Worm (Caenorhabditis elegans) whole organism, L3 larva: ENCODE data around the gene ndg-4.

ENCODE experiments used
- ZK546.5 ChIP-seq: sonication (generic microtip); optimal IDR thresholded peaks from 2 replicates; lab custom pipeline; 2017; ENCODE audit warnings: missing biosample characterization, missing genetic modification characterization
- egl-5 ChIP-seq: fragments of 150-350 bp; optimal IDR thresholded peaks from 2 replicates; lab custom pipeline; 2017; ENCODE audit warnings: missing biosample characterization, missing genetic modification reagents, missing genetic modification characterization, inconsistent platforms
- elt-2 ChIP-seq: sonication (generic microtip); optimal IDR thresholded peaks from 2 replicates; lab custom pipeline; 2016; ENCODE audit warnings: missing genetic modification reagents, mild to moderate bottlenecking, missing genetic modification characterization, missing compliant biosample characterization
- fos-1 ChIP-seq: fragments of 150-350 bp; optimal IDR thresholded peaks from 2 replicates; lab custom pipeline; 2014; ENCODE audit warnings: missing biosample characterization, missing genetic modification characterization
- jun-1 ChIP-seq: fragments of 150-350 bp; optimal IDR thresholded peaks from 2 replicates; lab custom pipeline; 2014; ENCODE audit warnings: missing biosample characterization, missing genetic modification reagents, missing genetic modification characterization
- lin-15B ChIP-seq: fragments of 150-350 bp; optimal IDR thresholded peaks from 2 replicates; lab custom pipeline; 2014; ENCODE audit warnings: missing biosample characterization, missing genetic modification characterization
- mdl-1 ChIP-seq: fragments of 150-350 bp; optimal IDR thresholded peaks from 2 replicates; lab custom pipeline; 2014; ENCODE audit warnings: missing biosample characterization, missing genetic modification characterization
- nhr-11 ChIP-seq: fragments of 150-350 bp; optimal IDR thresholded peaks from 2 replicates; lab custom pipeline; 2014; ENCODE audit warnings: missing biosample characterization, missing genetic modification characterization
- nhr-237 ChIP-seq: fragments of 150-350 bp; optimal IDR thresholded peaks from 2 replicates; lab custom pipeline; 2014; ENCODE audit warnings: missing biosample characterization, missing genetic modification characterization
- pha-4 ChIP-seq: fragments of 150-350 bp; optimal IDR thresholded peaks from 2 replicates; lab custom pipeline; 2014; ENCODE audit warnings: missing biosample characterization, missing genetic modification reagents, missing genetic modification characterization
- unc-39 ChIP-seq: sonication (generic microtip); optimal IDR thresholded peaks from 4 replicates; lab custom pipeline; 2017; ENCODE audit warnings: missing biosample characterization, missing genetic modification characterization
- unc-62 ChIP-seq: fragments of 150-350 bp; sonication (generic microtip); optimal IDR thresholded peaks from 4 replicates; lab custom pipeline; 2014; ENCODE audit warnings: missing biosample characterization, missing genetic modification reagents, missing genetic modification characterization

DNA sequence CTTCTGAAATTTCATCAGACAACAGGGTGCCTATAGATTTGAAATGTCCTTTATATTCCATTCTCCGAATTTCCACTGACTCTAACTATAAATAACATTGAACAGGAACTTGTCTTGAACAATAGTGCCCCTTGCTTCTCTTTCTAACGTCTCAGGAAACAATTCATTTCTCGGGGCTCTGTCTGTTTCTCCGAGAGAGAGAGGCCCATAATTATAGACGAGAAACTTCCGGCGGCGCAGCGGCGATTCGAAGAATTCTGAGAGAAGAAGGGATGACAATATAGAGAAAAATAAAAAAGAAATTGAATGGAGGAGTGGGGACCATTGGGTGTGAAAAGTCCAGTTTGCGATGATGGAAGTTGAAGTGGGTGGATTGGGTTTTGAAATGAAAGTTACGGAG, 6.9 kb downstream of the ndg-4 start:
- no peak for TF ChIP-seq unc-62 (GFP tag; lab: Kevin White, UChicago)
- no peak for TF ChIP-seq unc-39 (tag; lab: Kevin White, UChicago)
- no peak for TF ChIP-seq egl-5 (tag; lab: Kevin White, UChicago)
- no peak for TF ChIP-seq nhr-237 (tag; lab: Kevin White, UChicago)
- TF ChIP-seq fos-1, result no peak
- TF ChIP-seq ZK546.5, result no peak
- no peak for TF ChIP-seq mdl-1 (tag; lab: Kevin White, UChicago)
- TF ChIP-seq pha-4 (tag; lab: Kevin White, UChicago), result no peak
- TF ChIP-seq nhr-11 (tag; lab: Kevin White, UChicago), result no peak
- no peak for TF ChIP-seq elt-2 (tag; lab: Kevin White, UChicago)
- no peak for TF ChIP-seq jun-1 (tag; lab: Kevin White, UChicago)
- TF ChIP-seq lin-15B (tag; lab: Kevin White, UChicago), result no peak
